Worm (Caenorhabditis elegans) whole organism, L2 larva: Measurements from ENCODE around the gene scc-1.

Experiments
- nhr-11 ChIP-seq: fragments of 150-350 bp; optimal IDR thresholded peaks from 2 replicates; lab custom pipeline; 2014; ENCODE audit warnings: missing biosample characterization, missing genetic modification characterization
- nhr-12 ChIP-seq: fragments of 150-350 bp; optimal IDR thresholded peaks from 2 replicates; lab custom pipeline; 2014; ENCODE audit warnings: missing biosample characterization, missing genetic modification characterization
- snpc-4 ChIP-seq: fragments of 150-350 bp; optimal IDR thresholded peaks from 2 replicates; lab custom pipeline; 2014; ENCODE audit warnings: missing biosample characterization, missing genetic modification characterization

ce11 chrII:4748374-4748773 is 49.9 kb downstream of the scc-1 start:
- TF ChIP-seq nhr-12 (tag; lab: Kevin White, UChicago) (no peak), snpc-4 (tag; lab: Kevin White, UChicago) (no peak), nhr-11 (tag; lab: Kevin White, UChicago) (no peak)
